Fruit fly (Drosophila melanogaster): ENCODE data around the gene disco-r.

disco-r gene

dm6 chrX:16140603-16141002 is 8.2 kb downstream of the disco-r start (continued):
- no peak for TF ChIP-seq CG3995 (GFP tag; optimal IDR thresholded peaks at IDR 0.05)
- TF ChIP-seq CG13123 (GFP tag; optimal IDR thresholded peaks at IDR 0.05): no peak
- no peak for TF ChIP-seq ato (GFP tag; IDR thresholded peaks at IDR 0.05; ENCODE audit: partially characterized antibody)
- TF ChIP-seq ems (GFP tag; optimal IDR thresholded peaks at IDR 0.05): peak; percentile 3
- TF ChIP-seq CG10431 (GFP tag; optimal IDR thresholded peaks at IDR 0.05): peak; percentile 41
- peak; percentile 50 for TF ChIP-seq CG10543 (GFP tag; optimal IDR thresholded peaks at IDR 0.05)
- no peak for TF ChIP-seq sna (GFP tag; IDR thresholded peaks at IDR 0.05; ENCODE audit: partially characterized antibody)
- peak; percentile 76 for TF ChIP-seq CG8388 (GFP tag; optimal IDR thresholded peaks at IDR 0.05)
- no peak for TF ChIP-seq CG11456 (GFP tag; IDR thresholded peaks at IDR 0.05)
- TF ChIP-seq Lhr (GFP tag; optimal IDR thresholded peaks at IDR 0.05): peak; percentile 39
- TF ChIP-seq wdn (GFP tag; IDR thresholded peaks at IDR 0.05): no peak
- no peak for TF ChIP-seq corto (GFP tag; optimal IDR thresholded peaks at IDR 0.05)
- no peak for TF ChIP-seq Hmx (GFP tag; optimal IDR thresholded peaks at IDR 0.05)
- peak; percentile 85 for TF ChIP-seq Ets65A (GFP tag)
- no peak for TF ChIP-seq crol (GFP tag; IDR thresholded peaks at IDR 0.05)
- no peak for TF ChIP-seq pnt (GFP tag; optimal IDR thresholded peaks at IDR 0.05)
- TF ChIP-seq NfI (GFP tag; optimal IDR thresholded peaks at IDR 0.05): peak; percentile 50
- TF ChIP-seq ERR (GFP tag; optimal IDR thresholded peaks at IDR 0.05): no peak
- TF ChIP-seq D19A (tag; optimal IDR thresholded peaks at IDR 0.05): peak; percentile 70
- TF ChIP-seq Elba2 (GFP tag; optimal IDR thresholded peaks at IDR 0.05): no peak
- TF ChIP-seq Abd-B (GFP tag; optimal IDR thresholded peaks at IDR 0.05): peak; percentile 47
- TF ChIP-seq CG14050 (GFP tag; IDR thresholded peaks at IDR 0.05): no peak; the same call in 2 of the 3 replicates
- TF ChIP-seq slbo (GFP tag; IDR thresholded peaks at IDR 0.05): peak; percentile 28; the same call in 1 of the 2 replicates
- TF ChIP-seq caup (GFP tag; optimal IDR thresholded peaks at IDR 0.05; ENCODE audit: severe bottlenecking): peak; percentile 26
- no peak for TF ChIP-seq Side (GFP tag; optimal IDR thresholded peaks at IDR 0.05)
- TF ChIP-seq CG18011 (GFP tag; optimal IDR thresholded peaks at IDR 0.05): no peak
- peak; percentile 72 for TF ChIP-seq CG15269 (tag; optimal IDR thresholded peaks at IDR 0.05)
- TF ChIP-seq Blimp-1 (GFP tag; optimal IDR thresholded peaks at IDR 0.05): peak; percentile 66
- TF ChIP-seq B-H1 (GFP tag; IDR thresholded peaks at IDR 0.05): no peak
- TF ChIP-seq CG18619 (GFP tag; optimal IDR thresholded peaks at IDR 0.05): peak; percentile 59
- peak; percentile 59 for TF ChIP-seq CG6689 (GFP tag; IDR thresholded peaks at IDR 0.05)
- TF ChIP-seq Neu2 (GFP tag; optimal IDR thresholded peaks at IDR 0.05; ENCODE audit: borderline replicate concordance): no peak
- no peak for TF ChIP-seq jigr1 (GFP tag; IDR thresholded peaks at IDR 0.05)
- no peak for TF ChIP-seq dimm (GFP tag; IDR thresholded peaks at IDR 0.05)
- TF ChIP-seq CkIIα-i1 (GFP tag; IDR thresholded peaks at IDR 0.05): no peak
- no peak for TF ChIP-seq ranshi (GFP tag; IDR thresholded peaks at IDR 0.05)
- no peak for TF ChIP-seq CG1603 (tag; optimal IDR thresholded peaks at IDR 0.05)
- no peak for TF ChIP-seq CG6175 (GFP tag; IDR thresholded peaks at IDR 0.05)
- no peak for TF ChIP-seq danr (GFP tag; IDR thresholded peaks at IDR 0.05)
- peak; percentile 88 for TF ChIP-seq CG18262 (tag; optimal IDR thresholded peaks at IDR 0.05)
- peak; percentile 24 for TF ChIP-seq NK7.1 (GFP tag; optimal IDR thresholded peaks at IDR 0.05)
- peak; percentile 67 for TF ChIP-seq gcm (GFP tag; optimal IDR thresholded peaks at IDR 0.05)
- 0 out of 3 replicates have a peak, but pooled peaks have one; percentile 7 for TF ChIP-seq CG7357 (GFP tag; IDR thresholded peaks at IDR 0.05)
- 0 out of 2 replicates have a peak, but pooled peaks have one; percentile 32 for TF ChIP-seq stc (GFP tag; IDR thresholded peaks at IDR 0.05)
- no peak for TF ChIP-seq CG1024 (GFP tag; IDR thresholded peaks at IDR 0.05)
- TF ChIP-seq CG11247 (GFP tag; IDR thresholded peaks at IDR 0.05): no peak
- no peak for TF ChIP-seq CG32767 (GFP tag; IDR thresholded peaks at IDR 0.05)
- no peak for TF ChIP-seq fu2 (GFP tag; optimal IDR thresholded peaks at IDR 0.05)
- no peak for TF ChIP-seq Ets97D (GFP tag; optimal IDR thresholded peaks at IDR 0.05)
- no peak for TF ChIP-seq CG14860 (GFP tag; IDR thresholded peaks at IDR 0.05; ENCODE audit: partially characterized antibody)
- TF ChIP-seq Jarid2 (GFP tag; optimal IDR thresholded peaks at IDR 0.05): peak; percentile 36
- no peak for TF ChIP-seq al (GFP tag; IDR thresholded peaks at IDR 0.05)

Measured in whole organism, embryonic.